Fruit fly (Drosophila melanogaster) S2 (cell line): ENCODE data around the gene hfp.

Experiments used
- CG8478 ChIP-seq: fragments of >200 bp; optimal IDR thresholded peaks from 2 replicates; lab custom pipeline; 2018
- CTCF ChIP-seq, 2 experiments: fragments of >200 bp; optimal IDR thresholded peaks; 2 replicates each; lab custom pipeline; 2018

dm6 chr3L:1477319-1477718 is 25.1 kb downstream of the hfp start, which contains the start of gene robl62A:
- no peak for TF ChIP-seq CG8478 (lab: Kevin White, UChicago)
- no peak for TF ChIP-seq CTCF (optimal IDR thresholded peaks at IDR 0.05; lab: Kevin White, UChicago)
